Fruit fly (Drosophila melanogaster) whole organism, prepupa: ENCODE results near the gene CG15715.

Experiments
- CG10631 ChIP-seq: fragments of 200-800 bp; sonication (Bioruptor generic); optimal IDR thresholded peaks from 2 replicates; lab custom pipeline; 2016; ENCODE audit warnings: missing biosample characterization, missing genetic modification characterization
- CG10669 ChIP-seq: fragments of 200-800 bp; sonication (Bioruptor generic); optimal IDR thresholded peaks from 3 replicates; lab custom pipeline; 2018; ENCODE audit warnings: missing biosample characterization, mild to moderate bottlenecking, missing genetic modification characterization, moderate library complexity
- CG11294 ChIP-seq: fragments of 200-800 bp; sonication (Bioruptor generic); IDR thresholded peaks from 2 replicates; pipeline ENCODE4 v1.3.6; 2022; ENCODE audit warnings: missing biosample characterization, missing genetic modification characterization
- CG11762 ChIP-seq: fragments of 200-800 bp; sonication (Bioruptor generic); optimal IDR thresholded peaks from 3 replicates; lab custom pipeline; 2016; ENCODE audit warnings: missing biosample characterization, missing genetic modification characterization; ENCODE audit not compliant: insufficient read depth
- CG11902 ChIP-seq: fragments of 200-800 bp; sonication (Bioruptor generic); optimal IDR thresholded peaks from 3 replicates; lab custom pipeline; 2016; ENCODE audit warnings: missing biosample characterization, missing genetic modification characterization
- CG15336 ChIP-seq: fragments of 200-800 bp; sonication (Bioruptor generic); IDR thresholded peaks from 2 replicates; pipeline ENCODE4 v1.3.6; 2022; ENCODE audit warnings: missing biosample characterization, missing genetic modification characterization
- CG1621 ChIP-seq: fragments of 200-800 bp; sonication (Bioruptor generic); optimal IDR thresholded peaks from 3 replicates; lab custom pipeline; 2018; ENCODE audit warnings: missing biosample characterization, mild to moderate bottlenecking, missing genetic modification characterization
- CG16779 ChIP-seq: fragments of 200-800 bp; sonication (Bioruptor generic); optimal IDR thresholded peaks from 3 replicates; lab custom pipeline; 2017; ENCODE audit warnings: missing biosample characterization, mild to moderate bottlenecking, missing genetic modification characterization
- CG31627 ChIP-seq: fragments of 200-800 bp; sonication (Bioruptor generic); optimal IDR thresholded peaks from 3 replicates; lab custom pipeline; 2016; ENCODE audit warnings: missing biosample characterization, missing genetic modification characterization
- CG32006 ChIP-seq: fragments of 200-800 bp; sonication (Bioruptor generic); optimal IDR thresholded peaks from 3 replicates; lab custom pipeline; 2017; ENCODE audit warnings: missing biosample characterization, mild to moderate bottlenecking, missing genetic modification characterization
- CG34406 ChIP-seq: fragments of 200-800 bp; sonication (Bioruptor generic); optimal IDR thresholded peaks from 3 replicates; lab custom pipeline; 2016; ENCODE audit warnings: missing biosample characterization, missing genetic modification characterization
- CG3919 ChIP-seq: fragments of 200-800 bp; sonication (Bioruptor generic); optimal IDR thresholded peaks from 3 replicates; lab custom pipeline; 2016; ENCODE audit warnings: missing biosample characterization, missing genetic modification characterization
- CG4318 ChIP-seq: fragments of 200-800 bp; sonication (Bioruptor generic); optimal IDR thresholded peaks from 3 replicates; lab custom pipeline; 2017; ENCODE audit warnings: missing biosample characterization, mild to moderate bottlenecking, missing genetic modification characterization
- CG6163 ChIP-seq: fragments of 200-800 bp; sonication (Bioruptor generic); IDR thresholded peaks from 3 replicates; pipeline ENCODE4 v1.3.6; 2022; ENCODE audit warnings: missing biosample characterization, missing genetic modification characterization
- CG6276 ChIP-seq: fragments of 200-800 bp; sonication (Bioruptor generic); optimal IDR thresholded peaks from 2 replicates; lab custom pipeline; 2017; ENCODE audit warnings: missing biosample characterization, mild to moderate bottlenecking, missing genetic modification characterization
- CG6792 ChIP-seq: fragments of 200-800 bp; sonication (Bioruptor generic); optimal IDR thresholded peaks from 3 replicates; lab custom pipeline; 2016; ENCODE audit warnings: missing biosample characterization, missing genetic modification characterization
- CG6808 ChIP-seq: fragments of 200-800 bp; sonication (Bioruptor generic); optimal IDR thresholded peaks from 3 replicates; lab custom pipeline; 2017; ENCODE audit warnings: missing biosample characterization, missing genetic modification characterization, mild to moderate bottlenecking, moderate library complexity, missing genetic modification reagents
- CG6854 ChIP-seq: fragments of 200-800 bp; sonication (Bioruptor generic); optimal IDR thresholded peaks from 2 replicates; lab custom pipeline; 2017; ENCODE audit warnings: missing biosample characterization, mild to moderate bottlenecking, missing genetic modification characterization
- CG7368 ChIP-seq: fragments of 200-800 bp; sonication (Bioruptor generic); optimal IDR thresholded peaks from 3 replicates; lab custom pipeline; 2016; ENCODE audit warnings: missing biosample characterization, missing genetic modification characterization
- CG8119 ChIP-seq: fragments of 200-800 bp; sonication (Bioruptor generic); IDR thresholded peaks from 3 replicates; pipeline ENCODE4 v1.3.6; 2022; ENCODE audit warnings: missing biosample characterization, missing genetic modification characterization
- CG8319 ChIP-seq: fragments of 200-800 bp; sonication (Bioruptor generic); optimal IDR thresholded peaks from 3 replicates; lab custom pipeline; 2016; ENCODE audit warnings: missing biosample characterization, missing genetic modification characterization
- CG8632 ChIP-seq: fragments of 200-800 bp; sonication (Bioruptor generic); optimal IDR thresholded peaks from 3 replicates; lab custom pipeline; 2016; ENCODE audit warnings: missing biosample characterization, missing genetic modification characterization
- CG9139 ChIP-seq: fragments of 200-800 bp; sonication (Bioruptor generic); optimal IDR thresholded peaks from 3 replicates; lab custom pipeline; 2017; ENCODE audit warnings: missing biosample characterization, mild to moderate bottlenecking, missing genetic modification characterization
- Eip75B ChIP-seq: fragments of 200-800 bp; sonication (Bioruptor generic); optimal IDR thresholded peaks from 3 replicates; lab custom pipeline; 2016; ENCODE audit warnings: missing biosample characterization, missing genetic modification characterization
- Eip78C ChIP-seq: fragments of 200-800 bp; sonication (Bioruptor generic); peaks from one replicate; lab custom pipeline; 2016; ENCODE audit warnings: missing biosample characterization, missing genetic modification characterization
- Eip93F ChIP-seq: fragments of 200-800 bp; sonication (Bioruptor generic); optimal IDR thresholded peaks from 2 replicates; lab custom pipeline; 2016; ENCODE audit warnings: missing biosample characterization, mild to moderate bottlenecking, missing genetic modification characterization
- Ets21C ChIP-seq: fragments of 200-800 bp; sonication (Bioruptor generic); optimal IDR thresholded peaks from 3 replicates; lab custom pipeline; 2016; ENCODE audit warnings: missing biosample characterization, missing genetic modification characterization
- Ets96B ChIP-seq: fragments of 200-800 bp; optimal IDR thresholded peaks from 2 replicates; lab custom pipeline; 2019; ENCODE audit warnings: missing biosample characterization, mild to moderate bottlenecking, missing genetic modification characterization, moderate library complexity
- Hr38 ChIP-seq: sonication (Bioruptor generic); optimal IDR thresholded peaks from 2 replicates; lab custom pipeline; 2016; ENCODE audit warnings: missing biosample characterization, missing genetic modification characterization
- Hr39 ChIP-seq: fragments of 200-800 bp; sonication (Bioruptor generic); optimal IDR thresholded peaks from 2 replicates; lab custom pipeline; 2016; ENCODE audit warnings: missing biosample characterization, missing genetic modification characterization
- Sox102F ChIP-seq: fragments of 200-800 bp; sonication (Bioruptor generic); optimal IDR thresholded peaks from 2 replicates; lab custom pipeline; 2016; ENCODE audit warnings: missing biosample characterization, mild to moderate bottlenecking, missing genetic modification characterization
- achi ChIP-seq: fragments of 200-800 bp; sonication (Bioruptor generic); optimal IDR thresholded peaks from 3 replicates; lab custom pipeline; 2016; ENCODE audit warnings: missing biosample characterization, missing genetic modification characterization
- acj6 ChIP-seq: fragments of 200-800 bp; sonication (Bioruptor generic); optimal IDR thresholded peaks from 3 replicates; lab custom pipeline; 2016; ENCODE audit warnings: missing biosample characterization, missing genetic modification characterization
- cyc ChIP-seq: fragments of 200-800 bp; sonication (Bioruptor generic); optimal IDR thresholded peaks from 3 replicates; lab custom pipeline; 2016; ENCODE audit warnings: missing biosample characterization, missing genetic modification characterization
- dac ChIP-seq: fragments of 200-800 bp; sonication (Bioruptor generic); optimal IDR thresholded peaks from 2 replicates; lab custom pipeline; 2017; ENCODE audit warnings: missing biosample characterization, mild to moderate bottlenecking, missing genetic modification characterization
- dsx ChIP-seq: fragments of 200-800 bp; optimal IDR thresholded peaks from 3 replicates; lab custom pipeline; 2019; ENCODE audit warnings: missing biosample characterization, mild to moderate bottlenecking, missing genetic modification characterization, moderate library complexity; ENCODE audit not compliant: poor library complexity, severe bottlenecking
- eg ChIP-seq: fragments of 200-800 bp; sonication (Bioruptor generic); IDR thresholded peaks from 3 replicates; pipeline ENCODE4 v1.3.6; 2022; ENCODE audit warnings: missing biosample characterization, missing genetic modification characterization
- fkh ChIP-seq: fragments of 200-800 bp; sonication (Bioruptor generic); optimal IDR thresholded peaks from 3 replicates; lab custom pipeline; 2017; ENCODE audit warnings: missing biosample characterization, mild to moderate bottlenecking, missing genetic modification characterization, moderate library complexity
- lz ChIP-seq: fragments of 200-800 bp; sonication (Bioruptor generic); optimal IDR thresholded peaks from 3 replicates; lab custom pipeline; 2016; ENCODE audit warnings: missing biosample characterization, missing genetic modification characterization
- net ChIP-seq: fragments of 200-800 bp; sonication (Bioruptor generic); optimal IDR thresholded peaks from 3 replicates; lab custom pipeline; 2016; ENCODE audit warnings: missing biosample characterization, missing genetic modification characterization
- pdm3 ChIP-seq: fragments of 200-800 bp; sonication (Bioruptor generic); optimal IDR thresholded peaks from 3 replicates; lab custom pipeline; 2016; ENCODE audit warnings: missing biosample characterization, missing genetic modification characterization
- salr ChIP-seq, 2 experiments: fragments of 200-800 bp; sonication (Bioruptor generic); optimal IDR thresholded peaks; 3 replicates each; lab custom pipeline; 2016 to 2018; ENCODE audit warnings: missing biosample characterization in 2 of 2, missing genetic modification characterization in 2 of 2, mild to moderate bottlenecking in 1 of 2
- ss ChIP-seq, 2 experiments: fragments of 200-800 bp; sonication (Bioruptor generic); optimal IDR thresholded peaks; 2 replicates in 1 of 2; 3 replicates in 1 of 2; lab custom pipeline; 2017 to 2018; ENCODE audit warnings: mild to moderate bottlenecking in 2 of 2, missing biosample characterization in 2 of 2, missing genetic modification characterization in 2 of 2, moderate library complexity in 1 of 2
- svp ChIP-seq: fragments of 200-800 bp; sonication (Bioruptor generic); peaks from one replicate; lab custom pipeline; 2016; ENCODE audit warnings: missing biosample characterization, missing genetic modification characterization

Gene CG15715

dm6 chr3L:15847655-15848054, 10.4 kb upstream of the CG15715 start (continued):
- TF ChIP-seq Ets21C (no peak), CG6792 (GFP tag; lab: Kevin White, UChicago) (peak; percentile 19), CG9139 (GFP tag; lab: Kevin White, UChicago) (no peak), CG6163 (GFP tag; lab: Robert Waterston, UW) (no peak), CG3919 (peak; percentile 34), CG1621 (no peak), CG32006 (GFP tag; lab: Kevin White, UChicago) (no peak), CG10669 (GFP tag; lab: Kevin White, UChicago) (no peak), Eip93F (GFP tag; lab: Kevin White, UChicago) (no peak), acj6 (GFP tag; lab: Kevin White, UChicago) (peak; percentile 40), CG31627 (GFP tag; lab: Kevin White, UChicago) (peak; percentile 51), CG15336 (GFP tag; lab: Robert Waterston, UW) (no peak), CG6808 (peak; percentile 51), svp (GFP tag; lab: Kevin White, UChicago) (peak; percentile 62), dac (GFP tag; lab: Kevin White, UChicago) (no peak), CG8119 (GFP tag; lab: Robert Waterston, UW) (no peak), CG8632 (GFP tag; lab: Kevin White, UChicago) (peak; percentile 25), CG11762 (GFP tag; lab: Kevin White, UChicago) (no peak), lz (GFP tag; lab: Kevin White, UChicago) (peak; percentile 27), CG8319 (GFP tag; lab: Kevin White, UChicago) (no peak), CG34406 (peak; percentile 9), pdm3 (GFP tag; lab: Kevin White, UChicago) (peak; percentile 4)
- TF ChIP-seq, all 60 proteins: peak for 28

DNA sequence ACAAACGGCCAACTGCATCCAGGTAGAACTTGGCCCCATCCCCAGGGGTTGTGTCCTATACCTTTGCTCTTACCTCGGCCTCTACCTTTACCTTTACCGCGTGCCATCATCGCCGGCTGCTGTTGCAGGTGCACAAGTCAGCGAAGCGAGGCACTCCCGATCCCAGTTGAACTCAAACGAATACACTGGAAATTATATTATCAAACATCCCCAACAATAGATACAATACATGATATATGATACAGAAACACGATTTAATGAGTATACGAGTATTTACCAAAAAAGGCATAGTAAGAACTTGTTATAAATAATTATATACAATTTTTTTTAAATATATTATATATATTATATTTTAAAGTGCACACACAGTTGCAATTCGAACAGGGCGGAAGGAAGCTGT, 9.9 kb upstream of the CG15715 start:
- no peak for TF ChIP-seq CG3919
- TF ChIP-seq net (GFP tag; lab: Kevin White, UChicago) = no peak
- TF ChIP-seq lz (GFP tag; lab: Kevin White, UChicago) = no peak
- TF ChIP-seq CG9139 (GFP tag; lab: Kevin White, UChicago) = no peak
- TF ChIP-seq dsx = peak; percentile 16
- TF ChIP-seq CG6276 = no peak
- TF ChIP-seq pdm3 (GFP tag; lab: Kevin White, UChicago) = no peak
- TF ChIP-seq eg (GFP tag; lab: Robert Waterston, UW) = no peak
- TF ChIP-seq CG8119 (GFP tag; lab: Robert Waterston, UW) = no peak
- no peak for TF ChIP-seq ss (GFP tag; optimal IDR thresholded peaks at IDR 0.05; lab: Kevin White, UChicago)
- no peak for TF ChIP-seq achi (GFP tag; lab: Kevin White, UChicago)
- no peak for TF ChIP-seq Eip93F (GFP tag; lab: Kevin White, UChicago)
- TF ChIP-seq CG6163 (GFP tag; lab: Robert Waterston, UW) = no peak
- TF ChIP-seq CG6808 = no peak
- no peak for TF ChIP-seq Sox102F (GFP tag; lab: Kevin White, UChicago)
- TF ChIP-seq Ets96B (tag; lab: Kevin White, UChicago) = peak; percentile 9
- no peak for TF ChIP-seq fkh (GFP tag; lab: Kevin White, UChicago)
- no peak for TF ChIP-seq CG4318
- peak; percentile 69 for TF ChIP-seq svp (GFP tag; lab: Kevin White, UChicago)
- TF ChIP-seq salr (GFP tag; optimal IDR thresholded peaks at IDR 0.05; lab: Kevin White, UChicago) = no peak
- no peak for TF ChIP-seq Hr39
- no peak for TF ChIP-seq Eip75B
- no peak for TF ChIP-seq CG7368 (GFP tag; lab: Kevin White, UChicago)
- no peak for TF ChIP-seq Hr38 (GFP tag; lab: Kevin White, UChicago)
- TF ChIP-seq CG16779 (tag; lab: Kevin White, UChicago) = no peak

dm6 chr3L:15844577-15844976, 7.3 kb upstream of the CG15715 start:
- TF ChIP-seq svp (GFP tag; lab: Kevin White, UChicago) (peak; percentile 52), CG11294 (GFP tag; lab: Robert Waterston, UW) (no peak), CG11902 (no peak), CG1621 (no peak), Eip78C (GFP tag; lab: Kevin White, UChicago) (peak; percentile 46), Eip75B (no peak), cyc (GFP tag; lab: Kevin White, UChicago) (no peak), CG6854 (GFP tag; lab: Kevin White, UChicago) (no peak), CG10631 (GFP tag; lab: Kevin White, UChicago) (no peak), Hr38 (GFP tag; lab: Kevin White, UChicago) (no peak), CG32006 (GFP tag; lab: Kevin White, UChicago) (no peak), CG8632 (GFP tag; lab: Kevin White, UChicago) (no peak), achi (GFP tag; lab: Kevin White, UChicago) (no peak)
